Worm (Caenorhabditis elegans): Measurements from ENCODE around the gene C06E4.1.
A peak's percentile ranks its signal among the peaks of the same experiment; 100 is the strongest.

The C06E4.1 gene

DNA sequence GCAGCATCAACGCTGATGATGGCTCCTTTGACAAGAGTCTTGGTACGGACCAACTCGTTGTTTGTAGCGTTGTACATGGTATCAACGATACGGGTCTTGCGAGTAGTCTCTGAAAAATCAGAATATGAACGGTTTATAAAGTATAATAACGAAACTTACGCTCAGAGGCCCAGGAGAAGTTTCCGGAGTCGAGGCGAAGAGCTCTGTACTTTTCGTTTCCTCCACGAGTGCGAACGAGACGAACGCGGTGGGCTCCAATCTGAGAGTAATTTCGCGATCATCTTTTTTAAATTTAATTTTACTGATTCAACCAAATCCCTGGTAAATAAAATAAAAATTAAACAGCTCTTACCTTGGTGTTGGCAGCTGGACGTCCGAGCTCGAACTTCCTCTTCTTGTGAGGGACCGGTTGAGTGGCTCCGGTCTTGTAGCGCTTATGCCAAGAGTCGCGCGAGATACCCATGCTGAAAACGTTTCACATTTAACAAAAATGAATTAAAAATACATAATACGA is 30.4 kb downstream of the C06E4.1 start, which contains the start of gene rps-8 (continued):
- no peak for TF ChIP-seq ceh-27 (GFP tag; optimal IDR thresholded peaks at IDR 0.05)
- TF ChIP-seq B0261.1 (tag; optimal IDR thresholded peaks at IDR 0.05), result no peak
- no peak for TF ChIP-seq F49E8.2 (tag; optimal IDR thresholded peaks at IDR 0.05; ENCODE audit: insufficient read depth)
- TF ChIP-seq madf-3 (GFP tag; IDR thresholded peaks at IDR 0.05), result no peak
- no peak for TF ChIP-seq nhr-27 (tag; optimal IDR thresholded peaks at IDR 0.05)
- no peak for TF ChIP-seq hlh-26 (GFP tag; conservative IDR thresholded peaks at IDR 0.05)
- peak; percentile 25; the same call in 1 of the 2 replicates for TF ChIP-seq F33H1.4 (GFP tag; IDR thresholded peaks at IDR 0.05)
- no peak for TF ChIP-seq ceh-91 (GFP tag; IDR thresholded peaks at IDR 0.05)
- TF ChIP-seq die-1 (tag; optimal IDR thresholded peaks at IDR 0.05), result no peak
- no peak for TF ChIP-seq D2030.7 (GFP tag; IDR thresholded peaks at IDR 0.05)
- no peak for TF ChIP-seq B0336.3 (GFP tag; IDR thresholded peaks at IDR 0.05)
- no peak for TF ChIP-seq ztf-28 (GFP tag; IDR thresholded peaks at IDR 0.05)
- no peak for TF ChIP-seq hmg-20 (GFP tag; IDR thresholded peaks at IDR 0.05)
- TF ChIP-seq cebp-1 (GFP tag; IDR thresholded peaks at IDR 0.05), result no peak
- no peak for TF ChIP-seq cebp-1 (tag; optimal IDR thresholded peaks at IDR 0.05)
- no peak for TF ChIP-seq F37B4.10 (GFP tag; IDR thresholded peaks at IDR 0.05)
- 0 out of 2 replicates have a peak, but pooled peaks have one; percentile 15 for TF ChIP-seq Y79H2A.3 (GFP tag; conservative IDR thresholded peaks at IDR 0.05)
- TF ChIP-seq B0019.2 (GFP tag; conservative IDR thresholded peaks at IDR 0.05), result no peak
- no peak for TF ChIP-seq ceh-79 (tag; optimal IDR thresholded peaks at IDR 0.05)
- TF ChIP-seq mcd-1 (GFP tag; IDR thresholded peaks at IDR 0.05), result no peak
- TF ChIP-seq dox-1 (GFP tag; IDR thresholded peaks at IDR 0.05), result peak; percentile 80
- no peak for TF ChIP-seq egl-44 (GFP tag; IDR thresholded peaks at IDR 0.05)
- no peak for TF ChIP-seq ztf-6 (GFP tag; IDR thresholded peaks at IDR 0.05)
- TF ChIP-seq lin-35 (GFP tag; optimal IDR thresholded peaks at IDR 0.05), result no peak
- no peak for TF ChIP-seq mxl-1 (tag; optimal IDR thresholded peaks at IDR 0.05)
- TF ChIP-seq hsf-1 (GFP tag; IDR thresholded peaks at IDR 0.05), result no peak
- TF ChIP-seq him-1 (tag; optimal IDR thresholded peaks at IDR 0.05), result no peak
- TF ChIP-seq F22D6.2 (tag; optimal IDR thresholded peaks at IDR 0.05), result no peak
- TF ChIP-seq ceh-40 (GFP tag; IDR thresholded peaks at IDR 0.05), result peak; percentile 62; the same call in 1 of the 2 replicates
- no peak for TF ChIP-seq hrde-1 (tag; optimal IDR thresholded peaks at IDR 0.05; ENCODE audit: borderline replicate concordance)
- TF ChIP-seq nhr-80 (tag; optimal IDR thresholded peaks at IDR 0.05), result no peak
- no peak for TF ChIP-seq ztf-25 (GFP tag; IDR thresholded peaks at IDR 0.05)
- no peak for TF ChIP-seq ZK185.1 (tag; optimal IDR thresholded peaks at IDR 0.05; ENCODE audit: poor library complexity, severe bottlenecking)
- TF ChIP-seq efl-1 (GFP tag; optimal IDR thresholded peaks at IDR 0.05), result no peak
- TF ChIP-seq Y56A3A.18 (GFP tag; IDR thresholded peaks at IDR 0.05), result no peak
- no peak for TF ChIP-seq unc-62 (GFP tag; optimal IDR thresholded peaks at IDR 0.05)
- peak; percentile 15; the same call in 1 of the 2 replicates for TF ChIP-seq madf-6 (GFP tag; IDR thresholded peaks at IDR 0.05)
- TF ChIP-seq tbx-9 (tag; optimal IDR thresholded peaks at IDR 0.05; ENCODE audit: borderline replicate concordance), result no peak
- no peak for TF ChIP-seq chd-7 (tag; optimal IDR thresholded peaks at IDR 0.05)
- no peak for TF ChIP-seq lsy-27 (tag; optimal IDR thresholded peaks at IDR 0.05; ENCODE audit: borderline replicate concordance, insufficient read depth)
- no peak for TF ChIP-seq pbrm-1 (GFP tag; IDR thresholded peaks at IDR 0.05)
- 0 out of 2 replicates have a peak, but pooled peaks have one; percentile 43 for TF ChIP-seq attf-6 (GFP tag; IDR thresholded peaks at IDR 0.05)
- no peak for TF ChIP-seq F52B5.7 (tag; optimal IDR thresholded peaks at IDR 0.05)
- TF ChIP-seq mes-4 (tag; optimal IDR thresholded peaks at IDR 0.05), result no peak
- TF ChIP-seq sea-2 (GFP tag; IDR thresholded peaks at IDR 0.05), result no peak
- no peak for TF ChIP-seq xnd-1 (tag; optimal IDR thresholded peaks at IDR 0.05)
- no peak for TF ChIP-seq bed-2 (GFP tag; IDR thresholded peaks at IDR 0.05)
- no peak for TF ChIP-seq F57C9.4 (tag; optimal IDR thresholded peaks at IDR 0.05)
- TF ChIP-seq ztf-18 (tag; optimal IDR thresholded peaks at IDR 0.05), result no peak
